Fruit fly (Drosophila melanogaster) whole organism, embryonic: Measurements from ENCODE around the gene Peritrophin-A.
A peak's percentile ranks its signal among the peaks of the same experiment; 100 is the strongest.

Experiments
- Adf1 ChIP-seq: fragments of 200-800 bp; sonication (Bioruptor generic); IDR thresholded peaks from 2 replicates; pipeline ENCODE4 v1.3.6; 2022; ENCODE audit warnings: missing biosample characterization, missing genetic modification characterization
- Atf6 ChIP-seq: fragments of 200-800 bp; sonication (Bioruptor generic); IDR thresholded peaks from 2 replicates; pipeline ENCODE4 v1.3.6; 2022; ENCODE audit warnings: missing biosample characterization, missing genetic modification characterization
- Blimp-1 ChIP-seq: fragments of 200-800 bp; sonication (Bioruptor generic); optimal IDR thresholded peaks from 3 replicates; lab custom pipeline; 2018; ENCODE audit warnings: missing biosample characterization, missing genetic modification characterization, mild to moderate bottlenecking, moderate library complexity, missing genetic modification reagents
- BtbVII ChIP-seq: fragments of 200-800 bp; sonication (Bioruptor generic); optimal IDR thresholded peaks from 3 replicates; lab custom pipeline; 2017; ENCODE audit warnings: missing biosample characterization, mild to moderate bottlenecking, missing genetic modification characterization
- CG1024 ChIP-seq: fragments of 200-800 bp; sonication (Bioruptor generic); IDR thresholded peaks from 2 replicates; pipeline ENCODE4 v1.3.6; 2022; ENCODE audit warnings: missing biosample characterization, missing genetic modification characterization
- CG1233 ChIP-seq: fragments of 200-800 bp; sonication (Bioruptor generic); optimal IDR thresholded peaks from 4 replicates; lab custom pipeline; 2018; ENCODE audit warnings: missing biosample characterization, mild to moderate bottlenecking, missing genetic modification characterization
- CG12769 ChIP-seq: fragments of 200-800 bp; sonication (Bioruptor generic); optimal IDR thresholded peaks from 2 replicates; lab custom pipeline; 2019; ENCODE audit warnings: missing biosample characterization, mild to moderate bottlenecking, missing genetic modification characterization, moderate library complexity
- CG14667 ChIP-seq: fragments of 200-800 bp; sonication (Bioruptor generic); IDR thresholded peaks from 2 replicates; pipeline ENCODE4 v1.3.6; 2022; ENCODE audit warnings: missing biosample characterization, missing genetic modification characterization
- CG15269 ChIP-seq: fragments of 200-800 bp; sonication (Bioruptor generic); optimal IDR thresholded peaks from 2 replicates; lab custom pipeline; 2018; ENCODE audit warnings: missing biosample characterization, mild to moderate bottlenecking, missing genetic modification characterization, moderate library complexity
- CG15479 ChIP-seq: fragments of 200-800 bp; sonication (Bioruptor generic); optimal IDR thresholded peaks from 3 replicates; lab custom pipeline; 2019; ENCODE audit warnings: missing biosample characterization, mild to moderate bottlenecking, missing genetic modification characterization, moderate library complexity
- CG2199 ChIP-seq: fragments of 200-800 bp; sonication (Bioruptor generic); IDR thresholded peaks from 3 replicates; pipeline ENCODE4 v1.3.6; 2022; ENCODE audit warnings: missing biosample characterization, missing genetic modification characterization
- CG2678 ChIP-seq: fragments of 200-800 bp; sonication (Bioruptor generic); optimal IDR thresholded peaks from 3 replicates; lab custom pipeline; 2019; ENCODE audit warnings: missing biosample characterization, mild to moderate bottlenecking, missing genetic modification characterization, moderate library complexity
- CG34422 ChIP-seq: fragments of 200-800 bp; sonication (Bioruptor generic); IDR thresholded peaks from 3 replicates; pipeline ENCODE4 v1.3.6; 2022; ENCODE audit warnings: missing biosample characterization, missing genetic modification characterization
- CG4404 ChIP-seq: fragments of 200-800 bp; sonication (Bioruptor generic); IDR thresholded peaks from 2 replicates; pipeline ENCODE4 v1.3.6; 2022; ENCODE audit warnings: missing biosample characterization, missing genetic modification characterization
- CG5245 ChIP-seq: fragments of 200-800 bp; sonication (Bioruptor generic); optimal IDR thresholded peaks from 3 replicates; lab custom pipeline; 2016; ENCODE audit warnings: missing biosample characterization, missing genetic modification characterization
- CG7372 ChIP-seq: fragments of 200-800 bp; sonication (Bioruptor generic); IDR thresholded peaks from 2 replicates; pipeline ENCODE4 v1.3.6; 2022; ENCODE audit warnings: missing biosample characterization, missing genetic modification characterization
- CG8281 ChIP-seq: fragments of 200-800 bp; sonication (Bioruptor generic); optimal IDR thresholded peaks from 2 replicates; lab custom pipeline; 2018; ENCODE audit warnings: missing biosample characterization, mild to moderate bottlenecking, missing genetic modification characterization, moderate library complexity
- CG8290 ChIP-seq, 3 experiments: fragments of 200-800 bp; sonication (Bioruptor generic); optimal IDR thresholded peaks; 2 replicates each; lab custom pipeline; 2016 to 2019; ENCODE audit warnings: missing biosample characterization in 3 of 3, missing genetic modification characterization in 3 of 3, mild to moderate bottlenecking in 2 of 3, moderate library complexity in 1 of 3
- CTCF ChIP-seq: fragments of 200-800 bp; sonication (Bioruptor generic); optimal IDR thresholded peaks from 2 replicates; lab custom pipeline; 2017; ENCODE audit warnings: missing biosample characterization, mild to moderate bottlenecking, missing genetic modification characterization, moderate library complexity
- Dad ChIP-seq: fragments of 200-800 bp; sonication (Bioruptor generic); optimal IDR thresholded peaks from 3 replicates; lab custom pipeline; 2016; ENCODE audit warnings: missing biosample characterization, missing genetic modification characterization
- E2f2 ChIP-seq: fragments of 200-800 bp; sonication (Bioruptor generic); IDR thresholded peaks from 2 replicates; pipeline ENCODE4 v1.3.6; 2022; ENCODE audit warnings: missing biosample characterization, missing genetic modification characterization
- Ets65A ChIP-seq: fragments of 200-800 bp; sonication (Bioruptor generic); peaks from one replicate; lab custom pipeline; 2016; ENCODE audit warnings: missing biosample characterization, missing genetic modification characterization
- Med ChIP-seq: fragments of 200-800 bp; sonication (Bioruptor generic); peaks from one replicate; lab custom pipeline; 2016; ENCODE audit warnings: missing biosample characterization, missing genetic modification characterization, mild to moderate bottlenecking, inconsistent platforms, moderate library complexity
- NC2β ChIP-seq: fragments of 200-800 bp; sonication (Bioruptor generic); optimal IDR thresholded peaks from 2 replicates; lab custom pipeline; 2016; ENCODE audit warnings: missing biosample characterization, missing genetic modification characterization
- NK7.1 ChIP-seq: fragments of 200-800 bp; sonication (Bioruptor generic); optimal IDR thresholded peaks from 3 replicates; lab custom pipeline; 2016; ENCODE audit warnings: missing biosample characterization, missing genetic modification characterization
- Nf-YC ChIP-seq: fragments of 200-800 bp; optimal IDR thresholded peaks from 3 replicates; lab custom pipeline; 2019; ENCODE audit warnings: missing biosample characterization, mild to moderate bottlenecking, missing genetic modification characterization, moderate library complexity
- PHDP ChIP-seq: fragments of 200-800 bp; sonication (Bioruptor generic); optimal IDR thresholded peaks from 3 replicates; lab custom pipeline; 2018; ENCODE audit warnings: missing biosample characterization, mild to moderate bottlenecking, missing genetic modification characterization, moderate library complexity
- Pdp1 ChIP-seq, 2 experiments: fragments of 200-800 bp; sonication (Bioruptor generic); optimal IDR thresholded peaks; 3 replicates each; lab custom pipeline; 2016; ENCODE audit warnings: missing biosample characterization in 2 of 2, missing genetic modification characterization in 2 of 2, mild to moderate bottlenecking in 1 of 2, moderate library complexity in 1 of 2
- Poxn ChIP-seq: fragments of 200-800 bp; sonication (Bioruptor generic); IDR thresholded peaks from 2 replicates; pipeline ENCODE4 v1.3.6; 2022; ENCODE audit warnings: missing biosample characterization, missing genetic modification characterization
- Ravus ChIP-seq: fragments of 200-800 bp; sonication (Bioruptor generic); IDR thresholded peaks from 2 replicates; pipeline ENCODE4 v1.3.6; 2022; ENCODE audit warnings: missing biosample characterization, missing genetic modification characterization
- Six4 ChIP-seq: fragments of 200-800 bp; sonication (Bioruptor generic); optimal IDR thresholded peaks from 2 replicates; lab custom pipeline; 2016; ENCODE audit warnings: missing biosample characterization, missing genetic modification characterization
- Tbp ChIP-seq: fragments of >200 bp; optimal IDR thresholded peaks from 2 replicates; lab custom pipeline; 2018; ENCODE audit warnings: missing biosample characterization, missing genetic modification characterization
- Usf ChIP-seq: fragments of 200-800 bp; sonication (Bioruptor generic); optimal IDR thresholded peaks from 2 replicates; lab custom pipeline; 2017; ENCODE audit warnings: missing genotype, missing biosample characterization, missing genetic modification characterization
- br ChIP-seq: fragments of >200 bp; optimal IDR thresholded peaks from 2 replicates; lab custom pipeline; 2017
- cg ChIP-seq: fragments of 200-800 bp; sonication (Bioruptor generic); optimal IDR thresholded peaks from 3 replicates; lab custom pipeline; 2019; ENCODE audit warnings: missing biosample characterization, mild to moderate bottlenecking, missing genetic modification characterization, moderate library complexity
- crol ChIP-seq: fragments of 200-800 bp; sonication (Bioruptor generic); IDR thresholded peaks from 2 replicates; pipeline ENCODE4 v1.3.6; 2022; ENCODE audit warnings: missing biosample characterization, missing genetic modification characterization
- cwo ChIP-seq: fragments of 200-800 bp; sonication (Bioruptor generic); optimal IDR thresholded peaks from 3 replicates; lab custom pipeline; 2017; ENCODE audit warnings: missing biosample characterization, missing genetic modification characterization, mild to moderate bottlenecking, moderate library complexity, missing genetic modification reagents
- ems ChIP-seq: fragments of 200-800 bp; sonication (Bioruptor generic); optimal IDR thresholded peaks from 3 replicates; lab custom pipeline; 2016; ENCODE audit warnings: missing biosample characterization, missing genetic modification characterization
- eve ChIP-seq, 2 experiments: fragments of >200 bp; optimal IDR thresholded peaks; 2 replicates each; lab custom pipeline; 2017; ENCODE audit warnings: missing biosample characterization in 2 of 2, missing genetic modification characterization in 2 of 2
- kni ChIP-seq: fragments of 200-800 bp; sonication (Bioruptor generic); optimal IDR thresholded peaks from 3 replicates; lab custom pipeline; 2017; ENCODE audit warnings: mild to moderate bottlenecking, missing biosample characterization, missing genetic modification reagents, missing genetic modification characterization
- onecut ChIP-seq: fragments of 200-800 bp; sonication (Bioruptor generic); IDR thresholded peaks from 2 replicates; pipeline ENCODE4 v1.3.6; 2022; ENCODE audit warnings: missing biosample characterization, missing genetic modification characterization
- pb ChIP-seq: fragments of 200-800 bp; sonication (Bioruptor generic); optimal IDR thresholded peaks from 3 replicates; lab custom pipeline; 2016; ENCODE audit warnings: missing biosample characterization, missing genetic modification characterization
- pfk ChIP-seq: fragments of 200-800 bp; sonication (Bioruptor generic); optimal IDR thresholded peaks from 2 replicates; lab custom pipeline; 2018; ENCODE audit warnings: missing biosample characterization, mild to moderate bottlenecking, missing genetic modification characterization, moderate library complexity
- pho ChIP-seq: fragments of 200-800 bp; sonication (Bioruptor generic); optimal IDR thresholded peaks from 2 replicates; lab custom pipeline; 2016; ENCODE audit warnings: missing biosample characterization, missing genetic modification characterization
- psq ChIP-seq: fragments of 200-800 bp; sonication (Bioruptor generic); optimal IDR thresholded peaks from 2 replicates; lab custom pipeline; 2017; ENCODE audit warnings: missing biosample characterization, missing genetic modification characterization
- pzg ChIP-seq: fragments of 200-800 bp; sonication (Bioruptor generic); optimal IDR thresholded peaks from 3 replicates; lab custom pipeline; 2018; ENCODE audit warnings: missing biosample characterization, mild to moderate bottlenecking, missing genetic modification characterization, moderate library complexity
- scrt ChIP-seq: fragments of 200-800 bp; sonication (Bioruptor generic); optimal IDR thresholded peaks from 2 replicates; lab custom pipeline; 2018; ENCODE audit warnings: missing biosample characterization, mild to moderate bottlenecking, missing genetic modification characterization, moderate library complexity
- sob ChIP-seq: fragments of 200-800 bp; sonication (Bioruptor generic); IDR thresholded peaks from 2 replicates; pipeline ENCODE4 v1.3.6; 2022; ENCODE audit warnings: missing biosample characterization, missing genetic modification characterization
- sr ChIP-seq: fragments of 200-800 bp; sonication (Bioruptor generic); IDR thresholded peaks from 3 replicates; pipeline ENCODE4 v1.3.6; 2022; ENCODE audit warnings: missing biosample characterization, missing genetic modification characterization
- tin ChIP-seq: fragments of 200-800 bp; sonication (Bioruptor generic); optimal IDR thresholded peaks from 3 replicates; lab custom pipeline; 2016; ENCODE audit warnings: missing biosample characterization, missing genetic modification characterization
- toy ChIP-seq: fragments of 200-800 bp; sonication (Bioruptor generic); IDR thresholded peaks from 2 replicates; pipeline ENCODE4 v1.3.6; 2022; ENCODE audit warnings: missing biosample characterization, missing genetic modification characterization
- unc-4 ChIP-seq: fragments of 200-800 bp; sonication (Bioruptor generic); IDR thresholded peaks from 2 replicates; pipeline ENCODE4 v1.3.6; 2022; ENCODE audit warnings: missing biosample characterization, missing genetic modification characterization; ENCODE audit not compliant: partially characterized antibody
- zfh2 ChIP-seq: fragments of 200-800 bp; sonication (Bioruptor generic); optimal IDR thresholded peaks from 2 replicates; lab custom pipeline; 2016; ENCODE audit warnings: missing biosample characterization, missing genetic modification characterization

Gene Peritrophin-A

dm6 chrX:20239608-20239941 lies 4.9 kb upstream of the Peritrophin-A start, which contains the start of gene obst-A:
Gene obst-A (plus strand): TSS chrX:20239855.
- TF ChIP-seq Dad (GFP tag; lab: Kevin White, UChicago), result no peak
- TF ChIP-seq Med (GFP tag; lab: Kevin White, UChicago), result peak; percentile 7
- peak; percentile 48 for TF ChIP-seq CG12769 (tag; lab: Kevin White, UChicago)
- no peak for TF ChIP-seq NC2β (GFP tag; lab: Kevin White, UChicago)
- no peak for TF ChIP-seq Atf6 (GFP tag; lab: Robert Waterston, UW)
- TF ChIP-seq Poxn, result no peak
- peak; percentile 45 for TF ChIP-seq cg (GFP tag; lab: Kevin White, UChicago)
- TF ChIP-seq pfk (GFP tag; lab: Kevin White, UChicago), result no peak
- TF ChIP-seq Tbp (GFP tag; lab: Kevin White, UChicago), result no peak
- no peak for TF ChIP-seq BtbVII (GFP tag; lab: Kevin White, UChicago)
- no peak for TF ChIP-seq pb
- no peak for TF ChIP-seq Nf-YC (tag; lab: Kevin White, UChicago)
- TF ChIP-seq pzg (GFP tag; lab: Kevin White, UChicago), result no peak
- TF ChIP-seq E2f2 (GFP tag; lab: Robert Waterston, UW), result no peak
- no peak for TF ChIP-seq Usf (GFP tag; lab: Kevin White, UChicago)
- no peak for TF ChIP-seq CG4404 (GFP tag; lab: Robert Waterston, UW)
- TF ChIP-seq CG14667 (GFP tag; lab: Robert Waterston, UW), result no peak
- no peak for TF ChIP-seq CG5245
- TF ChIP-seq toy (GFP tag; lab: Robert Waterston, UW), result no peak
- TF ChIP-seq Six4, result no peak
- TF ChIP-seq CG2199 (GFP tag; lab: Robert Waterston, UW), result no peak
- TF ChIP-seq CG15269, result no peak
- peak; percentile 26; the same call in 1 of the 2 replicates for TF ChIP-seq crol (GFP tag; lab: Robert Waterston, UW)
- TF ChIP-seq CG2678 (tag; lab: Kevin White, UChicago), result no peak
- peak; percentile 33; the same call in 1 of the 3 replicates for TF ChIP-seq sr
- no peak for TF ChIP-seq NK7.1 (GFP tag; lab: Kevin White, UChicago)
- peak; percentile 49; the same call in 1 of the 2 replicates for TF ChIP-seq Adf1 (GFP tag; lab: Robert Waterston, UW)
- no peak for TF ChIP-seq CG1024
- no peak for TF ChIP-seq CG7372 (GFP tag; lab: Robert Waterston, UW)
- TF ChIP-seq CG34422 (GFP tag; lab: Robert Waterston, UW), result no peak
- no peak for TF ChIP-seq cwo (GFP tag; lab: Kevin White, UChicago)
- no peak for TF ChIP-seq unc-4 (GFP tag; lab: Robert Waterston, UW)
- no peak for TF ChIP-seq sob
- peak; percentile 4 for TF ChIP-seq kni (GFP tag; lab: Kevin White, UChicago)
- TF ChIP-seq CTCF, result no peak
- TF ChIP-seq ems (GFP tag; lab: Kevin White, UChicago), result no peak
- TF ChIP-seq Pdp1 (GFP tag; optimal IDR thresholded peaks at IDR 0.05; lab: Kevin White, UChicago), result no peak
- no peak for TF ChIP-seq tin
- TF ChIP-seq, all 482 proteins: peak for 7

DNA sequence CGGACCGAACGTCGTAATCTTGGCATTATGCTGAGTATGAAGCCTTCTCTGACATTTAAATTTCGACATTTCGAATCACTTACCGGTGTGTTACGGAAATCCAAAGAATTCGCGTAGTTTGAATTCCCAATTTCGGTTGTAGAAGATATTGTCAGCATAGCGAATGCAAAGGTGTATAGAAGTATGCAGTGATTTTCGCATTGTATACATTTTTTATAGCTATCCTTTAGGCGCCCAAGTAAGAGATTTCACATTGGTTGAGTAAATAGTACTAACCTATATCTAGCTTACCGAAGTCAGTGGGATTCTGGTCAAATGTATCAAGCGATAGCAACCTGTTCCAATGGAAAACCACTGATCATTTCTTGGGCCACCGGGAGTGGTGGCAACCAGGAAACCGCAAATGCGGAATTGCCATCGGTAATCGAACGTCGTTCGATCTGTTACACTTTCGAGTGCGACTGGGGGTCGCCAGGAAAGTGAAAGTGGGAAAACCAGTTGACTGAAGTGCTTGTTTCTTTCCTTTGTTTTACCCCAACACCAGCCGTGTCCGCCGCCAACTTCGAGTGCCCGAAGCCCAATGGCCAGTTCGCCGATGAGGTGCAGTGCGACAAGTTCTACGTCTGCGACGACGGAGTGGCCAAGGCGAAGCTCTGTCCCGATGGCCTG lies 3.8 kb upstream of the Peritrophin-A start:
- no peak for TF ChIP-seq CG8281 (tag; lab: Kevin White, UChicago)
- no peak for TF ChIP-seq ems (GFP tag; lab: Kevin White, UChicago)
- TF ChIP-seq eve (GFP tag; optimal IDR thresholded peaks at IDR 0.05; lab: Kevin White, UChicago), result no peak
- no peak for TF ChIP-seq Ravus (GFP tag; lab: Robert Waterston, UW)
- TF ChIP-seq CG15479 (GFP tag; lab: Kevin White, UChicago), result no peak
- peak; percentile 80 for TF ChIP-seq CG8290 (GFP tag; optimal IDR thresholded peaks at IDR 0.05; lab: Kevin White, UChicago)
- peak in 1 of 2 experiments; percentile 73 for TF ChIP-seq CG8290 (tag; optimal IDR thresholded peaks at IDR 0.05; lab: Kevin White, UChicago)
- no peak for TF ChIP-seq psq
- no peak for TF ChIP-seq CG1233
- TF ChIP-seq Ets65A, result peak; percentile 84
- no peak for TF ChIP-seq zfh2 (GFP tag; lab: Kevin White, UChicago)
- TF ChIP-seq Blimp-1, result peak; percentile 68
- TF ChIP-seq PHDP (tag; lab: Kevin White, UChicago), result no peak
- TF ChIP-seq scrt, result no peak
- no peak for TF ChIP-seq br
- no peak for TF ChIP-seq pho (GFP tag; lab: Kevin White, UChicago)
- TF ChIP-seq onecut (GFP tag; lab: Robert Waterston, UW), result no peak
